Worm (Caenorhabditis elegans) whole organism, mixed stage, embryonic: ENCODE measurements around the gene fbxa-89.

ENCODE experiments used
- M03D4.4 ChIP-seq: sonication (generic microtip); optimal IDR thresholded peaks from 2 replicates; lab custom pipeline; 2017; ENCODE audit warnings: mild to moderate bottlenecking, missing genetic modification characterization, missing compliant biosample characterization
- bed-3 ChIP-seq: fragments of 200-800 bp; sonication (Bioruptor generic); optimal IDR thresholded peaks from 3 replicates; lab custom pipeline; 2018; ENCODE audit warnings: mild to moderate bottlenecking, missing genetic modification characterization, moderate library complexity, missing compliant biosample characterization
- ceh-39 ChIP-seq: fragments of 150-350 bp; optimal IDR thresholded peaks from 2 replicates; lab custom pipeline; 2014; ENCODE audit warnings: missing biosample characterization, missing genetic modification characterization
- ceh-43 ChIP-seq: fragments of 200-800 bp; sonication (Bioruptor generic); optimal IDR thresholded peaks from 2 replicates; lab custom pipeline; 2018; ENCODE audit warnings: mild to moderate bottlenecking, missing genetic modification characterization, moderate library complexity, missing compliant biosample characterization
- ceh-83 ChIP-seq: fragments of 200-800 bp; sonication (Bioruptor generic); optimal IDR thresholded peaks from 2 replicates; lab custom pipeline; 2018; ENCODE audit warnings: mild to moderate bottlenecking, missing genetic modification characterization, missing compliant biosample characterization
- ces-1 ChIP-seq: fragments of 150-350 bp; optimal IDR thresholded peaks from 2 replicates; lab custom pipeline; 2014; ENCODE audit warnings: missing biosample characterization, missing genetic modification reagents, missing genetic modification characterization
- cnd-1 ChIP-seq: fragments of 200-800 bp; sonication (Bioruptor generic); optimal IDR thresholded peaks from 2 replicates; lab custom pipeline; 2018; ENCODE audit warnings: mild to moderate bottlenecking, missing genetic modification characterization, missing compliant biosample characterization
- drap-1 ChIP-seq: fragments of 200-800 bp; sonication (Bioruptor generic); optimal IDR thresholded peaks from 3 replicates; lab custom pipeline; 2018; ENCODE audit warnings: mild to moderate bottlenecking, missing genetic modification characterization, missing compliant biosample characterization
- elt-1 ChIP-seq: sonication (generic microtip); optimal IDR thresholded peaks from 2 replicates; lab custom pipeline; 2017; ENCODE audit warnings: missing genetic modification characterization, mild to moderate bottlenecking, missing compliant biosample characterization, antibody characterized with exemption, moderate library complexity, borderline replicate concordance; ENCODE audit not compliant: insufficient read depth
- elt-3 ChIP-seq: fragments of 150-350 bp; optimal IDR thresholded peaks from 2 replicates; lab custom pipeline; 2014; ENCODE audit warnings: missing biosample characterization, missing genetic modification characterization
- flh-1 ChIP-seq: fragments of 200-800 bp; sonication (Bioruptor generic); optimal IDR thresholded peaks from 2 replicates; lab custom pipeline; 2018; ENCODE audit warnings: mild to moderate bottlenecking, missing genetic modification characterization, moderate library complexity, missing compliant biosample characterization
- ham-2 ChIP-seq: fragments of 200-800 bp; sonication (Bioruptor generic); optimal IDR thresholded peaks from 2 replicates; lab custom pipeline; 2018; ENCODE audit warnings: mild to moderate bottlenecking, missing genetic modification characterization, missing compliant biosample characterization
- lin-13 ChIP-seq: fragments of 150-350 bp; optimal IDR thresholded peaks from 2 replicates; lab custom pipeline; 2014; ENCODE audit warnings: missing biosample characterization, missing genetic modification characterization
- lin-32 ChIP-seq: fragments of 200-800 bp; sonication (Bioruptor generic); optimal IDR thresholded peaks from 2 replicates; lab custom pipeline; 2018; ENCODE audit warnings: mild to moderate bottlenecking, missing genetic modification characterization, missing compliant biosample characterization
- lsy-2 ChIP-seq: fragments of 150-350 bp; optimal IDR thresholded peaks from 2 replicates; lab custom pipeline; 2014; ENCODE audit warnings: missing biosample characterization, missing genetic modification characterization
- mep-1 ChIP-seq: fragments of 150-350 bp; optimal IDR thresholded peaks from 2 replicates; lab custom pipeline; 2017; ENCODE audit warnings: missing biosample characterization, missing genetic modification reagents, missing genetic modification characterization, inconsistent platforms
- nhr-12 ChIP-seq: fragments of 150-350 bp; optimal IDR thresholded peaks from 2 replicates; lab custom pipeline; 2014; ENCODE audit warnings: missing biosample characterization, missing genetic modification characterization
- nhr-2 ChIP-seq: fragments of 150-350 bp; optimal IDR thresholded peaks from 2 replicates; lab custom pipeline; 2014; ENCODE audit warnings: missing biosample characterization, missing genetic modification characterization
- nhr-237 ChIP-seq: fragments of 150-350 bp; optimal IDR thresholded peaks from 2 replicates; lab custom pipeline; 2014; ENCODE audit warnings: missing biosample characterization, missing genetic modification characterization
- nhr-28 ChIP-seq: fragments of 150-350 bp; optimal IDR thresholded peaks from 2 replicates; lab custom pipeline; 2014; ENCODE audit warnings: missing biosample characterization, missing genetic modification characterization
- sem-2 ChIP-seq: fragments of 200-800 bp; sonication (Bioruptor generic); optimal IDR thresholded peaks from 2 replicates; lab custom pipeline; 2018; ENCODE audit warnings: mild to moderate bottlenecking, missing genetic modification characterization, missing compliant biosample characterization
- snpc-4 ChIP-seq: fragments of 150-350 bp; optimal IDR thresholded peaks from 2 replicates; lab custom pipeline; 2014; ENCODE audit warnings: missing biosample characterization, missing genetic modification characterization
- sptf-1 ChIP-seq: sonication (generic microtip); optimal IDR thresholded peaks from 2 replicates; lab custom pipeline; 2017; ENCODE audit warnings: mild to moderate bottlenecking, missing genetic modification characterization, moderate library complexity, missing compliant biosample characterization
- tbx-8 ChIP-seq: fragments of 200-800 bp; sonication (Bioruptor generic); optimal IDR thresholded peaks from 2 replicates; lab custom pipeline; 2018; ENCODE audit warnings: mild to moderate bottlenecking, missing genetic modification characterization, moderate library complexity, missing compliant biosample characterization
- unc-120 ChIP-seq: sonication (generic microtip); optimal IDR thresholded peaks from 2 replicates; lab custom pipeline; 2017; ENCODE audit warnings: missing genetic modification characterization, missing compliant biosample characterization; ENCODE audit not compliant: poor library complexity, severe bottlenecking
- unc-39 ChIP-seq: fragments of 150-350 bp; optimal IDR thresholded peaks from 2 replicates; lab custom pipeline; 2014; ENCODE audit warnings: missing biosample characterization, missing genetic modification characterization
- unc-62 ChIP-seq: fragments of 150-350 bp; optimal IDR thresholded peaks from 2 replicates; lab custom pipeline; 2014; ENCODE audit warnings: missing biosample characterization, missing genetic modification reagents, missing genetic modification characterization
- zip-8 ChIP-seq: fragments of 150-350 bp; optimal IDR thresholded peaks from 2 replicates; lab custom pipeline; 2014; ENCODE audit warnings: missing biosample characterization, missing genetic modification characterization
- ztf-11 ChIP-seq: fragments of 150-350 bp; optimal IDR thresholded peaks from 2 replicates; lab custom pipeline; 2014; ENCODE audit warnings: missing biosample characterization, missing genetic modification characterization

fbxa-89 gene

DNA sequence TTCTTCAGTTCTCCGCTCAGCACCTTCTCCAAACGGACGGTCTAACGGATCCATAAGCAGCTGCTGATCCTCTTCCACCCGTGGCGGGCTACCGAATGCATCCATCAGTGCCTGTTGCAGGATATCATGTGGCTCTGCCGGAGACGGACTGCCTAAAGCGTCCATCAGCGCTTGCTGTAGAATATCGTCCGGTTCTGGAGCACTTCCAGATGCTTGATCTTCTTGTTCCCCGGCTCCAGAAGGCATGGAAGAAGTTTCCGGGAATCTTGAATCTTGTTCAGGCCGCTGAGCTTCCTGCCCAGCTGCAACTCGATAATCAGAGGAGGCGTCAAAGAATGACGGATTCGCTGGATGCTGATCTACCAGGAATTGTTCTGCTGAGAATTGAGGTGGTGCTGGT is 30.7 kb upstream of the fbxa-89 start:
- no peak for TF ChIP-seq lsy-2 (tag; lab: Kevin White, UChicago)

DNA sequence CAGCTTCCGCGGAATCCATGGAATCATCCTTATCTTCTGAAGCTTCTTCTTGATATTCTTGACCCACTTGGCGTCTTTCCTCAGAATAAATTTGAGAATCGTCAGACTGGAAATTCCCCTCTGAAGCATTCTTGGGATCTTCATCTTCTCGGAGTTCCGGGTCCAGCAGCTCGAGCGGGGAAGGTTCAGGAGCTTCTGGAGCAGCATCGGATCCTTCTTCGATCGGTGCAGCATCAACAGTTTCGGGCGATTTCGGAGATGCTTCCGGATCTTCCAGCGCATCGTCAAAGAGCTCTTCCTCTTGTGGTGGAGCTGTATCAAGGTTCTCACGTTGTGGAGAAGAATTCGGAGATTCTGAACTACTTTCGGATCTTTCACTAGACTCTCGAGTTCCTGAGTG is 28.4 kb upstream of the fbxa-89 start:
- TF ChIP-seq nhr-12 (tag; lab: Kevin White, UChicago) (no peak), tbx-8 (GFP tag; lab: Kevin White, UChicago) (no peak), sptf-1 (no peak), lsy-2 (tag; lab: Kevin White, UChicago) (no peak), unc-62 (GFP tag; lab: Kevin White, UChicago) (no peak), drap-1 (GFP tag; lab: Kevin White, UChicago) (no peak), ceh-83 (GFP tag; lab: Kevin White, UChicago) (no peak), ceh-43 (GFP tag; lab: Kevin White, UChicago) (no peak), zip-8 (tag; lab: Kevin White, UChicago) (no peak), lin-13 (tag; lab: Kevin White, UChicago) (no peak), flh-1 (no peak)

DNA sequence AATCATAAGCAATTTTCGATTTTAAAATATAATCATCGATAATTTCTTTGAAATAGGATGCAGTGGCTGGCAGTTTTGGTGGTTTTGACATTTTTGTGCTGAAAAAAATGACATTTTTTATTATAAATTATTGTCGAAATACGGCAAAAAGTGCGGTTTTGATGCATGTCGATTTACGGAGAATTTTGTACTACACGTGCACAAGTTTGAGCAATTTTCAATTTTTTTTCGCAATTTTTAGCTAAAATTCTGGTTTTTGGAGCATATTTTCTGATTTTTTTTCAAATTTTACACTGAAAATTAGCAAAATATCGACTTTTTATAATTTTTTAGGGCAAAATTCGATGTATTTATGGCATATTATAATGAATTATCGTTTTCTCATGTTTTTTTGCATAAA is 20.4 kb upstream of the fbxa-89 start, which contains the start of gene Y75B8A.13:
Gene Y75B8A.13, minus strand, starts transcription at position 101 of the 400 bp plus-strand sequence.
- TF ChIP-seq cnd-1 (tag; lab: Kevin White, UChicago) (no peak), lin-13 (tag; lab: Kevin White, UChicago) (no peak), bed-3 (GFP tag; lab: Kevin White, UChicago) (no peak), nhr-28 (tag; lab: Kevin White, UChicago) (no peak), ztf-11 (no peak)
- TF ChIP-seq, all 35 proteins: peak for 0

DNA sequence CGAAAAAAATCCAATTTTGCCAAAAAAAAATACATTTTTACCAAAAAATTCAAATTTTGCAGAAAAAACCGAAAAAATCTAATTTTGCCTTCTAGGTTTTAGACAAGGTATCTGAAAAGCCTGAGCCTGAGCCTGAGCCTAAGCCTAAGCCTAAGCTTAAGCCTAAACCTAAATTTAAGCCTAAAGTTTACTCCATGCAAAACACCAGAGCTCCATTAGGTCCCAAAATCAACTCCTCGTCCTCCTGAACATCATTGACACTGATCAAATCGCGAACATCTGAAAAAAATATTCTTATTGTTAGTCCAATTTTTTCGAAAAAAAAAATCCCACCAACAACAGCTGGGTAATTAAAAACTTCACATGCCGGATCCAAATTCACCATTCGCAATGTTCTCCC is 17.9 kb upstream of the fbxa-89 start:
- TF ChIP-seq unc-120 (tag; lab: Kevin White, UChicago) = no peak
- no peak for TF ChIP-seq sem-2 (GFP tag; lab: Kevin White, UChicago)
- TF ChIP-seq lin-32 (GFP tag; lab: Kevin White, UChicago) = no peak

DNA sequence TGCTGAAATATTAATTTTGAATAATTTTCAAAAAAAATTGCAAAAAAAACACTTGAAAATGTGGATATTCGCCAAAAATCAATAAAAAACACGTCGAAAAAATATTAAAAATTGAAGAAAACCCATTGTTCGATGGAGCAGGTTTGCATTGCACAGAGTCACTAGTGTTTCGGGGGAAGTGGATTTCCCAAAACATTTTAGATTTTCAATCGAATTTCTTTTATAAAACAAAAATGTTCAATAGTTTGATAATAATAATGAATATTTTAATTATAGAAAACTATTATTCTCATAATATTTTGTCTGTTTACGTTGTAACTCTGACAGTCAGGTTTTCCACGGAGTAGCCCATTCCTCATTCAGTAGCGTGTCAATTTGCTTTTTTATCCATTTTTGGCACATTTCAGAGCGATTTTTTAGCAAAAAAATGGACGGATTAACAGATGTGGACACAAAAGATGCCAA is 17.3 kb upstream of the fbxa-89 start, which contains the start of the genes gex-4 and gphr-1:
Gene gex-4, minus strand, starts transcription at position 2 of the 465 bp plus-strand sequence.
Gene gphr-1, plus strand, starts transcription at position 415 of the 465 bp plus-strand sequence.
- TF ChIP-seq tbx-8 (GFP tag; lab: Kevin White, UChicago) (no peak), nhr-2 (tag; lab: Kevin White, UChicago) (no peak), ham-2 (GFP tag; lab: Kevin White, UChicago) (no peak), sptf-1 (peak; percentile 36), snpc-4 (tag; lab: Kevin White, UChicago) (no peak), elt-3 (no peak), unc-120 (tag; lab: Kevin White, UChicago) (no peak), elt-1 (tag; lab: Kevin White, UChicago) (no peak), ceh-39 (no peak), nhr-237 (tag; lab: Kevin White, UChicago) (no peak), unc-62 (GFP tag; lab: Kevin White, UChicago) (no peak), lin-32 (GFP tag; lab: Kevin White, UChicago) (no peak), ztf-11 (no peak), bed-3 (GFP tag; lab: Kevin White, UChicago) (no peak), mep-1 (tag; lab: Kevin White, UChicago) (peak; percentile 28), ces-1 (peak; percentile 42), sem-2 (GFP tag; lab: Kevin White, UChicago) (no peak), drap-1 (GFP tag; lab: Kevin White, UChicago) (no peak), lsy-2 (tag; lab: Kevin White, UChicago) (peak; percentile 43), zip-8 (tag; lab: Kevin White, UChicago) (no peak), flh-1 (no peak), lin-13 (tag; lab: Kevin White, UChicago) (no peak), unc-39 (tag; lab: Kevin White, UChicago) (no peak), M03D4.4 (no peak)

DNA sequence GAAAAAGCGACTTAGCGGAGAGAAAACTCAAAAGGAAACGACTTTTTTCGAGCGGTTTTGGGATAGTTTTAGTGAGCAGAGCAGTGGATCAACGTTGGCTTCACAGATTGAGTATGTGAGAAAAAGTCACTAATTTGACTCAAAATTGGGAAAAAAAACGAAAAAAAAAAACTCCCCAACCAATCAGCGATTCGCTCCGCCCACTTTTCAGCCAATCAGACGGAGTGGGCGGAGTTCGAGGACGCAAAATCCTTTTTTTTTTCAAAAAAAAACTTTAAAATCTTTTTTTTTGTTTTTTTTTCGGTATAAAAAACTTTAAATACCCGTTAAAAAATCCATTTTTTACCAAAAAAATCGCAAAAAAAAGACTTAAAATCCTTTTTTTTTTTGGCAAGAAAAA is 15.2 kb upstream of the fbxa-89 start:
- TF ChIP-seq flh-1 (no peak), sptf-1 (no peak), lsy-2 (tag; lab: Kevin White, UChicago) (no peak), M03D4.4 (no peak), ztf-11 (no peak), drap-1 (GFP tag; lab: Kevin White, UChicago) (no peak), nhr-28 (tag; lab: Kevin White, UChicago) (no peak)
